Fruit fly (Drosophila melanogaster) whole organism: ENCODE results near the gene CG14331.

Experiments used
- pan ChIP-seq: fragments of >200 bp; optimal IDR thresholded peaks from 2 replicates; lab custom pipeline; 2017
- usp ChIP-seq: fragments of >200 bp; optimal IDR thresholded peaks from 2 replicates; lab custom pipeline; 2017; ENCODE audit warnings: missing biosample characterization, missing genetic modification characterization, mixed read lengths

dm6 chr3R:17415439-17415838 is 25.1 kb downstream of the CG14331 start, which contains the start of gene CG5866:
- no peak for TF ChIP-seq usp
- TF ChIP-seq pan (lab: Kevin White, UChicago), result no peak
